Worm (Caenorhabditis elegans) whole organism, young adult: Measurements from ENCODE around the gene lgc-22.

Experiments used
- B0019.2 ChIP-seq: fragments of 200-800 bp; sonication (Bioruptor generic); conservative IDR thresholded peaks from 2 replicates; pipeline ENCODE4 v1.3.6; 2022; ENCODE audit warnings: missing genetic modification reagents, missing genetic modification characterization, missing compliant biosample characterization
- B0261.1 ChIP-seq: sonication (generic microtip); optimal IDR thresholded peaks from 2 replicates; lab custom pipeline; 2016; ENCODE audit warnings: mild to moderate bottlenecking, missing genetic modification characterization, moderate library complexity, missing compliant biosample characterization
- B0336.3 ChIP-seq: fragments of 200-800 bp; sonication (Bioruptor generic); IDR thresholded peaks from 2 replicates; pipeline ENCODE4 v1.3.6; 2022; ENCODE audit warnings: missing genetic modification characterization, missing compliant biosample characterization
- F22D6.2 ChIP-seq: sonication (generic microtip); optimal IDR thresholded peaks from 2 replicates; lab custom pipeline; 2016; ENCODE audit warnings: mild to moderate bottlenecking, missing genetic modification characterization, missing compliant biosample characterization
- F52B5.7 ChIP-seq: sonication (generic microtip); optimal IDR thresholded peaks from 2 replicates; lab custom pipeline; 2016; ENCODE audit warnings: mild to moderate bottlenecking, missing genetic modification characterization, missing compliant biosample characterization
- T07F8.4 ChIP-seq: sonication (generic microtip); optimal IDR thresholded peaks from 2 replicates; lab custom pipeline; 2016; ENCODE audit warnings: mild to moderate bottlenecking, missing genetic modification characterization, moderate library complexity, missing compliant biosample characterization
- T26A5.8 ChIP-seq: sonication (generic microtip); optimal IDR thresholded peaks from 2 replicates; lab custom pipeline; 2016; ENCODE audit warnings: missing genetic modification characterization, missing compliant biosample characterization
- Y79H2A.3 ChIP-seq: fragments of 200-800 bp; sonication (Bioruptor generic); conservative IDR thresholded peaks from 2 replicates; pipeline ENCODE4 v1.3.6; 2022; ENCODE audit warnings: missing genetic modification reagents, missing genetic modification characterization, missing compliant biosample characterization
- attf-3 ChIP-seq: fragments of 200-800 bp; sonication (Bioruptor generic); conservative IDR thresholded peaks from 2 replicates; pipeline ENCODE4 v1.3.6; 2022; ENCODE audit warnings: missing genetic modification reagents, missing genetic modification characterization, missing compliant biosample characterization
- attf-6 ChIP-seq: fragments of 200-800 bp; sonication (Bioruptor generic); IDR thresholded peaks from 2 replicates; pipeline ENCODE4 v1.3.6; 2022; ENCODE audit warnings: missing genetic modification reagents, missing genetic modification characterization, missing compliant biosample characterization
- bed-1 ChIP-seq: fragments of 200-800 bp; sonication (Bioruptor generic); IDR thresholded peaks from 2 replicates; pipeline ENCODE4 v1.3.6; 2022; ENCODE audit warnings: missing genetic modification reagents, missing genetic modification characterization, missing compliant biosample characterization
- ccch-3 ChIP-seq: fragments of 200-800 bp; sonication (Bioruptor generic); optimal IDR thresholded peaks from 2 replicates; lab custom pipeline; 2018; ENCODE audit warnings: mild to moderate bottlenecking, missing genetic modification characterization, missing compliant biosample characterization
- cebp-1 ChIP-seq, 2 experiments: fragments of 200-800 bp in 1 of 2; sonication (Bioruptor generic) in 1 of 2; sonication (generic microtip) in 1 of 2; IDR thresholded peaks in 1 of 2; optimal IDR thresholded peaks in 1 of 2; 2 replicates each; pipeline versions ENCODE4 v1.3.6 to Lab custom; 2017 to 2022; ENCODE audit warnings: missing compliant biosample characterization in 2 of 2, missing genetic modification characterization in 2 of 2, mild to moderate bottlenecking in 1 of 2, missing genetic modification reagents in 1 of 2, moderate library complexity in 1 of 2
- cebp-2 ChIP-seq: fragments of 200-800 bp; sonication (Bioruptor generic); IDR thresholded peaks from 2 replicates; pipeline ENCODE4 v1.3.6; 2022; ENCODE audit warnings: missing genetic modification characterization, missing compliant biosample characterization
- ceh-100 ChIP-seq: fragments of 200-800 bp; sonication (Bioruptor generic); IDR thresholded peaks from 2 replicates; pipeline ENCODE4 v1.3.6; 2022; ENCODE audit warnings: missing genetic modification reagents, missing genetic modification characterization, missing compliant biosample characterization
- ceh-58 ChIP-seq: fragments of 200-800 bp; sonication (Bioruptor generic); IDR thresholded peaks from 2 replicates; pipeline ENCODE4 v1.3.6; 2022; ENCODE audit warnings: missing genetic modification characterization, missing compliant biosample characterization
- chd-7 ChIP-seq: sonication (generic microtip); optimal IDR thresholded peaks from 2 replicates; lab custom pipeline; 2016; ENCODE audit warnings: mild to moderate bottlenecking, missing genetic modification characterization, moderate library complexity, missing compliant biosample characterization
- die-1 ChIP-seq: sonication (generic microtip); optimal IDR thresholded peaks from 2 replicates; lab custom pipeline; 2016; ENCODE audit warnings: missing genotype, mild to moderate bottlenecking, missing genetic modification characterization, missing compliant biosample characterization
- dpl-1 ChIP-seq: fragments of 150-350 bp; optimal IDR thresholded peaks from 2 replicates; lab custom pipeline; 2014; ENCODE audit warnings: missing biosample characterization, missing genetic modification reagents, missing genetic modification characterization
- fkh-3 ChIP-seq: sonication (generic microtip); optimal IDR thresholded peaks from 2 replicates; lab custom pipeline; 2016; ENCODE audit warnings: mild to moderate bottlenecking, missing genetic modification characterization, missing compliant biosample characterization
- him-1 ChIP-seq: sonication (generic microtip); optimal IDR thresholded peaks from 2 replicates; lab custom pipeline; 2016; ENCODE audit warnings: missing genotype, missing genetic modification reagents, missing genetic modification characterization, missing compliant biosample characterization
- hsf-1 ChIP-seq: fragments of 200-800 bp; sonication (Bioruptor generic); IDR thresholded peaks from 2 replicates; pipeline ENCODE4 v1.3.6; 2022; ENCODE audit warnings: missing genetic modification reagents, missing genetic modification characterization, missing compliant biosample characterization
- lag-1 ChIP-seq: fragments of 200-800 bp; sonication (Bioruptor generic); IDR thresholded peaks from 2 replicates; pipeline ENCODE4 v1.3.6; 2022; ENCODE audit warnings: missing genetic modification reagents, missing genetic modification characterization, missing compliant biosample characterization
- lir-1 ChIP-seq: fragments of 200-800 bp; sonication (Bioruptor generic); conservative IDR thresholded peaks from 2 replicates; pipeline ENCODE4 v1.3.6; 2022; ENCODE audit warnings: missing genetic modification reagents, missing genetic modification characterization, missing compliant biosample characterization
- madf-3 ChIP-seq: fragments of 200-800 bp; sonication (Bioruptor generic); IDR thresholded peaks from 2 replicates; pipeline ENCODE4 v1.3.6; 2022; ENCODE audit warnings: missing genetic modification reagents, missing genetic modification characterization, missing compliant biosample characterization
- madf-6 ChIP-seq: fragments of 200-800 bp; sonication (Bioruptor generic); IDR thresholded peaks from 2 replicates; pipeline ENCODE4 v1.3.6; 2022; ENCODE audit warnings: missing genetic modification reagents, missing genetic modification characterization, missing compliant biosample characterization
- mcd-1 ChIP-seq: fragments of 200-800 bp; sonication (Bioruptor generic); IDR thresholded peaks from 2 replicates; pipeline ENCODE4 v1.3.6; 2022; ENCODE audit warnings: missing genetic modification reagents, missing genetic modification characterization, missing compliant biosample characterization
- nhr-179 ChIP-seq: sonication (generic microtip); optimal IDR thresholded peaks from 2 replicates; lab custom pipeline; 2016; ENCODE audit warnings: mild to moderate bottlenecking, missing genetic modification characterization, missing compliant biosample characterization
- nhr-90 ChIP-seq: sonication (generic microtip); optimal IDR thresholded peaks from 2 replicates; lab custom pipeline; 2016; ENCODE audit warnings: missing genotype, mild to moderate bottlenecking, missing genetic modification characterization, missing compliant biosample characterization
- pbrm-1 ChIP-seq: fragments of 200-800 bp; sonication (Bioruptor generic); IDR thresholded peaks from 2 replicates; pipeline ENCODE4 v1.3.6; 2022; ENCODE audit warnings: missing genetic modification reagents, missing genetic modification characterization, missing compliant biosample characterization
- pha-4 ChIP-seq: fragments of 150-350 bp; sonication (generic microtip); optimal IDR thresholded peaks from 2 replicates; lab custom pipeline; 2014; ENCODE audit warnings: missing biosample characterization, missing genetic modification reagents, missing genetic modification characterization
- repo-1 ChIP-seq: sonication (generic microtip); optimal IDR thresholded peaks from 2 replicates; lab custom pipeline; 2017; ENCODE audit warnings: mild to moderate bottlenecking, missing genetic modification characterization, missing compliant biosample characterization
- rpc-1 ChIP-seq, 2 experiments: fragments of 150-350 bp in 1 of 2; sonication (generic microtip) in 1 of 2; optimal IDR thresholded peaks; 2 replicates each; lab custom pipeline; 2014 to 2018; ENCODE audit warnings: missing biosample characterization in 1 of 2, missing genetic modification characterization in 1 of 2, missing genetic modification reagents in 1 of 2, missing genotype in 1 of 2
- sea-2 ChIP-seq: fragments of 200-800 bp; sonication (Bioruptor generic); IDR thresholded peaks from 2 replicates; pipeline ENCODE4 v1.3.6; 2022; ENCODE audit warnings: missing genetic modification characterization, missing compliant biosample characterization
- snpc-1.3 ChIP-seq: sonication (generic microtip); optimal IDR thresholded peaks from 2 replicates; lab custom pipeline; 2017; ENCODE audit warnings: missing genetic modification characterization, mild to moderate bottlenecking, missing compliant biosample characterization, antibody characterized with exemption, moderate library complexity, missing genotype, missing genetic modification reagents; ENCODE audit not compliant: insufficient read depth
- tbp1 ChIP-seq: fragments of 200-800 bp; sonication (Bioruptor generic); optimal IDR thresholded peaks from 2 replicates; lab custom pipeline; 2018; ENCODE audit warnings: mild to moderate bottlenecking, missing genetic modification characterization, missing compliant biosample characterization
- ztf-22 ChIP-seq: fragments of 200-800 bp; sonication (Bioruptor generic); optimal IDR thresholded peaks from 2 replicates; lab custom pipeline; 2018; ENCODE audit warnings: mild to moderate bottlenecking, missing genetic modification characterization, moderate library complexity, missing compliant biosample characterization
- ztf-26 ChIP-seq: sonication (generic microtip); optimal IDR thresholded peaks from 2 replicates; lab custom pipeline; 2017; ENCODE audit warnings: missing genetic modification characterization, missing compliant biosample characterization
- ztf-28 ChIP-seq: fragments of 200-800 bp; sonication (Bioruptor generic); IDR thresholded peaks from 2 replicates; pipeline ENCODE4 v1.3.6; 2022; ENCODE audit warnings: missing genetic modification reagents, missing genetic modification characterization, missing compliant biosample characterization

The lgc-22 gene

DNA sequence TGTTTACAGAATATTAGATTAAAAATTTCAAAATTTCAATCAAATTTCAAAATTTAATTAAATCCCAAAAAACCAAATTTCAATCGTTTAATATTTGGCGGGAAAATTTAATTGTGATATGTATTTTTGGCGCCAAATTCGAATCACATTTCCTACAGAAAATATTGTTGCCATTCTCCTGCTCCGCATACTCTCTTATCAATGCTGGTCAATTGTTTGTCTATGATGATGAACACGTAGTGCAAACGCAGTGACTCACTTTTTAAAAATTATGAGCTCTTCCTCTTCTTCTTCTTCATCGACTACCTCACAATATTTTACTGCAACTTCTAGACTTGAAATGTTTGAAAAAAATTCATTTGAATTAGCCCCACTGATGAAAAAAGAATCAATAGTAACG lies 25.3 kb downstream of the lgc-22 start, which contains the start of gene trpl-2 (continued):
- TF ChIP-seq pha-4 (tag; lab: Kevin White, UChicago) = no peak
- TF ChIP-seq fkh-3 (tag; lab: Kevin White, UChicago) = no peak

ce11 chrIV:4336139-4336851 lies 35.2 kb downstream of the lgc-22 start, which contains the start of the genes W03B1.3 and oac-51:
W03B1.3 (minus strand) TSS chrIV:4336239.
oac-51 (plus strand) TSS chrIV:4336801.
- no peak for TF ChIP-seq lag-1 (GFP tag; lab: Robert Waterston, UW)
- no peak for TF ChIP-seq cebp-2
- no peak for TF ChIP-seq bed-1 (GFP tag; lab: Robert Waterston, UW)
- TF ChIP-seq nhr-90 (tag; lab: Kevin White, UChicago) = no peak
- TF ChIP-seq, all 124 proteins: peak for 0

DNA sequence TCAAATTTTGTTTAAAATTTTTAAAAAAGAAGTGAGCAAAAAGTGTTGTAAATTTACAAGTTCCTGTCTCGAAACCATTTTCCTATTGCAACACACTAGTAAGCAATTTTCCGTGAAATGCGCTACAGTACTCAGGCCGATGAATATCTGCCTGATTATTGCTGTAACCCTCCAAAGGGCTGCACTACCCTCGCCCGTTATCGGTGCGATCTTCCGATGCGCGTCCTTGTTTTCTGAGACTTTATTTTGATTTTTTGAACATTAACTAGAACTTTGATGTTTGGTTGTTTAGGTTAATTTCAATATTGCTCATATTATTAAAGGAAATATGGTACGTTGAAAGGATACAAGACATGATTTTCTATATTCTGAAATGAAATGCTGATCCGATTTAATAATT lies 37.1 kb downstream of the lgc-22 start:
- no peak for TF ChIP-seq F22D6.2 (tag; lab: Kevin White, UChicago)
- no peak for TF ChIP-seq dpl-1 (GFP tag; lab: Kevin White, UChicago)
- TF ChIP-seq cebp-1 (GFP tag; IDR thresholded peaks at IDR 0.05; lab: Robert Waterston, UW) = no peak
- no peak for TF ChIP-seq cebp-1 (tag; optimal IDR thresholded peaks at IDR 0.05; lab: Kevin White, UChicago)
- no peak for TF ChIP-seq lir-1
- no peak for TF ChIP-seq hsf-1 (GFP tag; lab: Robert Waterston, UW)
- no peak for TF ChIP-seq T07F8.4 (tag; lab: Kevin White, UChicago)
- TF ChIP-seq ztf-22 (GFP tag; lab: Kevin White, UChicago) = no peak
- TF ChIP-seq ceh-58 (GFP tag; lab: Robert Waterston, UW) = no peak
- TF ChIP-seq nhr-179 = no peak
- no peak for TF ChIP-seq Y79H2A.3 (GFP tag; lab: Robert Waterston, UW)
- no peak for TF ChIP-seq pbrm-1 (GFP tag; lab: Robert Waterston, UW)

DNA sequence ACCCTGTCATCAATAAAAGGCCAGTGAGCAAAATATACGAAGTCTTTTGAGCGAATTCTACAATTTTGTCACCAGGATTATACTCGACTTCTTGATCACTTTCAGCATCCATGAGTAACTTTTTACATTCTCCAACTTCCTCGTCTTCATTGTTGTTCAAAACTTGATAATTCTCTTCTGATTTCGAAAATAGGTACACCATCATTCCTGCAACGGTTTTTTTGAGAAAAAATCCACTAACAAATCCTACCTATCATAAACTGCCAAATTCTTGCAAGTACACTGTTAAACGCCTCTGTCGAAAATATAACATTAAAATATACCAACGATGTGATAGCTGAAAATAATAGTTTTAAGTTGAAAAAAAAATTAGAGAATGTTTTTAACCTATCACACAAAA lies 43.7 kb downstream of the lgc-22 start:
- TF ChIP-seq dpl-1 (GFP tag; lab: Kevin White, UChicago) (no peak), die-1 (no peak), Y79H2A.3 (GFP tag; lab: Robert Waterston, UW) (no peak)

- TF ChIP-seq madf-3 (GFP tag; lab: Robert Waterston, UW) = no peak
- no peak for TF ChIP-seq madf-6
- no peak for TF ChIP-seq T26A5.8 (tag; lab: Kevin White, UChicago)
- no peak for TF ChIP-seq ceh-100 (GFP tag; lab: Robert Waterston, UW)
- no peak for TF ChIP-seq F52B5.7
- TF ChIP-seq ztf-26 = no peak
- TF ChIP-seq ztf-22 (GFP tag; lab: Kevin White, UChicago) = no peak
- TF ChIP-seq T07F8.4 (tag; lab: Kevin White, UChicago) = no peak
- no peak for TF ChIP-seq repo-1 (tag; lab: Kevin White, UChicago)
- TF ChIP-seq tbp1 = no peak
- TF ChIP-seq sea-2 (GFP tag; lab: Robert Waterston, UW) = no peak
- no peak for TF ChIP-seq B0261.1 (tag; lab: Kevin White, UChicago)
- TF ChIP-seq die-1 = no peak
- TF ChIP-seq cebp-2 = no peak
- no peak for TF ChIP-seq lir-1
- TF ChIP-seq fkh-3 (tag; lab: Kevin White, UChicago) = no peak
Observed at ce11 chrIV:4346512-4346911, 45.4 kb downstream of the lgc-22 start, which contains the start of gene oac-52. oac-52 (minus strand) TSS chrIV:4346612.

ce11 chrIV:4347578-4348003 lies 46.5 kb downstream of the lgc-22 start:
- TF ChIP-seq ccch-3 (GFP tag; lab: Kevin White, UChicago) (no peak), F52B5.7 (peak; percentile 21), ztf-28 (GFP tag; lab: Robert Waterston, UW) (no peak), B0019.2 (GFP tag; lab: Robert Waterston, UW) (no peak), him-1 (peak; percentile 80), dpl-1 (GFP tag; lab: Kevin White, UChicago) (no peak), chd-7 (tag; lab: Kevin White, UChicago) (no peak), B0336.3 (peak; percentile 71), attf-3 (GFP tag; lab: Robert Waterston, UW) (no peak), mcd-1 (peak; percentile 90), snpc-1.3 (tag; lab: Kevin White, UChicago) (no peak), rpc-1 (optimal IDR thresholded peaks at IDR 0.05; lab: Kevin White, UChicago) (no peak), rpc-1 (tag; optimal IDR thresholded peaks at IDR 0.05; lab: Kevin White, UChicago) (peak; percentile 11), attf-6 (peak; percentile 95)
